Worm (Caenorhabditis elegans) whole organism, young adult: ENCODE data around the gene ule-3.

ENCODE experiments used
- Y95B8A.8 ChIP-seq: fragments of 200-800 bp; sonication (Bioruptor generic); IDR thresholded peaks from 2 replicates; pipeline ENCODE4 v1.3.6; 2022; ENCODE audit warnings: missing genetic modification reagents, missing genetic modification characterization, missing compliant biosample characterization
- egl-44 ChIP-seq: fragments of 200-800 bp; sonication (Bioruptor generic); IDR thresholded peaks from 2 replicates; pipeline ENCODE4 v1.3.6; 2022; ENCODE audit warnings: missing genetic modification reagents, missing genetic modification characterization, missing compliant biosample characterization
- pha-4 ChIP-seq: fragments of 150-350 bp; sonication (generic microtip); optimal IDR thresholded peaks from 2 replicates; lab custom pipeline; 2014; ENCODE audit warnings: missing biosample characterization, missing genetic modification reagents, missing genetic modification characterization
- tbp1 ChIP-seq: fragments of 200-800 bp; sonication (Bioruptor generic); optimal IDR thresholded peaks from 2 replicates; lab custom pipeline; 2018; ENCODE audit warnings: mild to moderate bottlenecking, missing genetic modification characterization, missing compliant biosample characterization
- zfh-2 ChIP-seq: fragments of 200-800 bp; sonication (Bioruptor generic); conservative IDR thresholded peaks from 2 replicates; pipeline ENCODE4 v1.3.6; 2022; ENCODE audit warnings: missing genetic modification reagents, missing genetic modification characterization, missing compliant biosample characterization

ce11 chrV:10801154-10801553, 7.6 kb downstream of the ule-3 start, which contains the start of gene D1054.18:
- TF ChIP-seq tbp1 (GFP tag; lab: Kevin White, UChicago) (peak; percentile 13), egl-44 (GFP tag; lab: Robert Waterston, UW) (no peak), pha-4 (tag; lab: Kevin White, UChicago) (peak; percentile 35), zfh-2 (no peak), Y95B8A.8 (GFP tag; lab: Robert Waterston, UW) (no peak)
